Fruit fly (Drosophila melanogaster) whole organism, adult: Measurements from ENCODE around the gene CG15035.

Source experiments
- CG14711 ChIP-seq: fragments of 200-800 bp; sonication (Bioruptor generic); optimal IDR thresholded peaks from 2 replicates; lab custom pipeline; 2018; ENCODE audit warnings: missing biosample characterization, mild to moderate bottlenecking, missing genetic modification characterization, moderate library complexity
- CG33017 ChIP-seq: fragments of 200-800 bp; sonication (Bioruptor generic); optimal IDR thresholded peaks from 2 replicates; lab custom pipeline; 2018; ENCODE audit warnings: missing biosample characterization, mild to moderate bottlenecking, missing genetic modification characterization, moderate library complexity
- Crg-1 ChIP-seq: fragments of 200-800 bp; sonication (Bioruptor generic); optimal IDR thresholded peaks from 2 replicates; lab custom pipeline; 2016; ENCODE audit warnings: missing biosample characterization, missing genetic modification characterization
- Hr96 ChIP-seq: fragments of 200-800 bp; sonication (Bioruptor generic); optimal IDR thresholded peaks from 2 replicates; lab custom pipeline; 2016; ENCODE audit warnings: missing biosample characterization, missing genetic modification characterization
- Mnt ChIP-seq: fragments of 200-800 bp; sonication (Bioruptor generic); optimal IDR thresholded peaks from 2 replicates; lab custom pipeline; 2016; ENCODE audit warnings: missing biosample characterization, mild to moderate bottlenecking, missing genetic modification characterization
- bab1 ChIP-seq: fragments of 200-800 bp; sonication (Bioruptor generic); optimal IDR thresholded peaks from 3 replicates; lab custom pipeline; 2019; ENCODE audit warnings: missing biosample characterization, mild to moderate bottlenecking, missing genetic modification characterization, moderate library complexity
- cic ChIP-seq: fragments of 200-800 bp; sonication (Bioruptor generic); optimal IDR thresholded peaks from 2 replicates; lab custom pipeline; 2017; ENCODE audit warnings: missing biosample characterization, mild to moderate bottlenecking, missing genetic modification characterization, moderate library complexity
- kay ChIP-seq: fragments of 200-800 bp; sonication (Bioruptor generic); peaks from one replicate; lab custom pipeline; 2016; ENCODE audit warnings: missing biosample characterization, missing genetic modification characterization, borderline replicate concordance
- ovo ChIP-seq: fragments of 200-800 bp; sonication (Bioruptor generic); optimal IDR thresholded peaks from 2 replicates; lab custom pipeline; 2016; ENCODE audit warnings: missing biosample characterization, missing genetic modification characterization
- toe ChIP-seq: fragments of 200-800 bp; sonication (Bioruptor generic); optimal IDR thresholded peaks from 2 replicates; lab custom pipeline; 2016; ENCODE audit warnings: missing biosample characterization, missing genetic modification characterization

- TF ChIP-seq cic (GFP tag; lab: Kevin White, UChicago) (no peak), CG33017 (no peak), kay (GFP tag; lab: Kevin White, UChicago) (no peak), toe (GFP tag; lab: Kevin White, UChicago) (no peak), Crg-1 (GFP tag; lab: Kevin White, UChicago) (no peak), CG14711 (no peak), Mnt (GFP tag; lab: Kevin White, UChicago) (no peak), Hr96 (GFP tag; lab: Kevin White, UChicago) (no peak), bab1 (GFP tag; lab: Kevin White, UChicago) (no peak), ovo (GFP tag; lab: Kevin White, UChicago) (no peak)
Observed at dm6 chrX:7416953-7417352, 14.0 kb upstream of the CG15035 start, which contains the start of gene CG34337.
